Worm (Caenorhabditis elegans): ENCODE data around the gene R04B5.11.

DNA sequence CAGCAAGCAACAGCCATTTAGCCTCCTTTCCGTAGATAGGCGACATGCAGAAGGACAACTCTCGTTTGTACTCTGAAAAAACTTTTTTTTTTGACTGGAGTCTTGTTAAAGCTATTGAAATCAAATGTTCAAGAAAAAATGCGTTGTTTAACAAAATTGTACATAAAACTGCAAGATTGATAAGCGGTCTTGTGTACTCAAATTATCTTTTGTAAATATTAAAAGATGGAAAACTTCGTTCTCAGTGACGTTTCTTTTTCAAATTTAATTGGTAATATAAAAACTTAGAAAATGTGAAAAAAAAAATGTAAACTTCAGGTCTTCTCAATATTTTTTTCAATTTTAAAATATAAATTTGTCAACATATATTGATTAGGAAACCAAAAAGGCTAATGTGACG lies 20.1 kb upstream of the R04B5.11 start:
- TF ChIP-seq dao-5 (tag; optimal IDR thresholded peaks at IDR 0.05) (no peak), W03F9.2 (tag; optimal IDR thresholded peaks at IDR 0.05) (no peak)

All from whole organism, L4/young adult.